Worm (Caenorhabditis elegans): ENCODE measurements around the gene Y75B8A.63.

ce11 chrIII:12331300-12331699 lies 3.6 kb downstream of the Y75B8A.63 start:
- TF ChIP-seq madf-2 (tag; optimal IDR thresholded peaks at IDR 0.05) (no peak), ceh-9 (tag; optimal IDR thresholded peaks at IDR 0.05) (no peak), unc-3 (GFP tag; conservative IDR thresholded peaks at IDR 0.05) (no peak), unc-3 (tag; optimal IDR thresholded peaks at IDR 0.05) (no peak), ets-4 (tag; optimal IDR thresholded peaks at IDR 0.05) (no peak), hlh-15 (tag; optimal IDR thresholded peaks at IDR 0.05) (no peak), ttx-3 (tag; optimal IDR thresholded peaks at IDR 0.05) (no peak), pros-1 (tag; optimal IDR thresholded peaks at IDR 0.05) (no peak), gmeb-2 (tag; optimal IDR thresholded peaks at IDR 0.05) (no peak), Y22D7AL.16 (tag; optimal IDR thresholded peaks at IDR 0.05) (no peak), pha-4 (tag; optimal IDR thresholded peaks at IDR 0.05) (no peak), ceh-48 (tag; optimal IDR thresholded peaks at IDR 0.05) (no peak)

Data from whole organism, late embryonic.